Fruit fly (Drosophila melanogaster): ENCODE measurements around the gene CG31917.

CG31917 gene

DNA sequence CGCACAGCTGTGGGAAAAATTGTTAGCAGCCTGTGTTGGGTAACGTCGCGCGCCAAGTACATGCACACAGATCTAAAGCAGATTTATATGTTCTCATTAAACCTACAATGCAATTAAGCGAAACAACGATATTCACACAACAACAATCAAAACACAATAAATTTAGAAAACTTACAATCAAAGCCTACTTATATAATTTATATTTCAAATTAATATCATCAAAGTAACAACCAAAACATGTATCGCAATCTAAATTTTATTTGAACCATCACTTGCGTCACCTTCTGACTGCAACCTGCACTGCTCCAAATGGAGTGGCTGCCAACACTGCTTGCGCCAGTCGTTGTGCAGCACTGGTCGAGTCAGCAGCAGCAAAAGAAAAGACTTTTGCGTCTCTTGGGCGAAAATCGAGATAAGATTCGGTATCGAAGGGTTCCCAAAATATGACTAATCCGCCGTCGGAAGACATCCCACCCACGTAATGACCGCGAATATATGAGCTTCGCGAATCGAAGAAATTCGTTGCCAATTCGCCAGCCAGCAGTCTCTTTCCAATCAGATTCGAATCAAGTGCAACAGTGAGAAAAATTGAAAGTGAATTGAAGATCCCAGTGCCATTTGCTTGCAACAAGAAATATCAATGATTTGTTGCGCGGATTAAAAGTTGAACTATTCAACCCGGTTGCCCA is 29.2 kb downstream of the CG31917 start, which contains the start of the genes CG8892 and CG34126 (continued):
- TF ChIP-seq Abd-B (GFP tag; optimal IDR thresholded peaks at IDR 0.05), result no peak
- no peak for TF ChIP-seq Vsx2 (GFP tag; optimal IDR thresholded peaks at IDR 0.05; ENCODE audit: partially characterized antibody)
- no peak for TF ChIP-seq CrebA (GFP tag; optimal IDR thresholded peaks at IDR 0.05; ENCODE audit: borderline replicate concordance)
- TF ChIP-seq Dif (GFP tag; optimal IDR thresholded peaks at IDR 0.05; ENCODE audit: partially characterized antibody), result no peak
- TF ChIP-seq tai (GFP tag; optimal IDR thresholded peaks at IDR 0.05), result no peak
- TF ChIP-seq N (GFP tag; optimal IDR thresholded peaks at IDR 0.05), result no peak
- TF ChIP-seq sage (GFP tag; optimal IDR thresholded peaks at IDR 0.05), result peak; percentile 91
- peak; percentile 98 for TF ChIP-seq Hnf4 (GFP tag; optimal IDR thresholded peaks at IDR 0.05)
- TF ChIP-seq lola (GFP tag; optimal IDR thresholded peaks at IDR 0.05), result no peak
- TF ChIP-seq rgr (GFP tag; optimal IDR thresholded peaks at IDR 0.05), result peak; percentile 98
- peak; percentile 98 for TF ChIP-seq br (GFP tag; optimal IDR thresholded peaks at IDR 0.05)

DNA sequence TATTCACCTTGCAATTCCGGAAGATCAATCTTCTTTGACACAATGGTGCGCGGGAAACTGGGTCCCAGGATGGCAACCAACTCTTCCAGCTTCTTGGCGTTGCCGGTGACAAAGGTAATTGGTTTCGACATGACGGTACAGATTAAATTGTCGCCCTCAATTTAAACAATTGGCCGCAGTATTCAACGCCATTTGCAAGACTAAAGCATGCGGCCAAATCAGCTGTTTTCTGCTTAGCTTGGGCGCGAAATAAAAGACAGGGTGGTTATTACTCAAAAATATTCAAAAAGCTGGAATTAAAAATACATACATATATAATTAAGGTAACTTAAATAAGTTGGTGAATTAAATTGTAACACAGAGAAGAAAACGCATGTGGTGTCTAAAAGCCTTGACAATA is 31.5 kb downstream of the CG31917 start, which contains the start of gene CG8891:
TSS of gene CG8891 (minus strand) at position 242 of the 400 bp plus-strand sequence.
- TF ChIP-seq sage (GFP tag; optimal IDR thresholded peaks at IDR 0.05) (no peak), Mio (GFP tag; optimal IDR thresholded peaks at IDR 0.05) (no peak), brk (GFP tag; optimal IDR thresholded peaks at IDR 0.05) (no peak), CrebA (GFP tag; optimal IDR thresholded peaks at IDR 0.05; ENCODE audit: borderline replicate concordance) (no peak), lola (GFP tag; optimal IDR thresholded peaks at IDR 0.05) (no peak), psq (GFP tag; optimal IDR thresholded peaks at IDR 0.05) (no peak), dmrt93B (GFP tag; optimal IDR thresholded peaks at IDR 0.05) (no peak), jim (GFP tag; optimal IDR thresholded peaks at IDR 0.05) (no peak), Hr78 (GFP tag; optimal IDR thresholded peaks at IDR 0.05) (no peak), woc (GFP tag; optimal IDR thresholded peaks at IDR 0.05) (no peak), GATAd (GFP tag; optimal IDR thresholded peaks at IDR 0.05) (no peak), tai (GFP tag; optimal IDR thresholded peaks at IDR 0.05) (no peak)

DNA sequence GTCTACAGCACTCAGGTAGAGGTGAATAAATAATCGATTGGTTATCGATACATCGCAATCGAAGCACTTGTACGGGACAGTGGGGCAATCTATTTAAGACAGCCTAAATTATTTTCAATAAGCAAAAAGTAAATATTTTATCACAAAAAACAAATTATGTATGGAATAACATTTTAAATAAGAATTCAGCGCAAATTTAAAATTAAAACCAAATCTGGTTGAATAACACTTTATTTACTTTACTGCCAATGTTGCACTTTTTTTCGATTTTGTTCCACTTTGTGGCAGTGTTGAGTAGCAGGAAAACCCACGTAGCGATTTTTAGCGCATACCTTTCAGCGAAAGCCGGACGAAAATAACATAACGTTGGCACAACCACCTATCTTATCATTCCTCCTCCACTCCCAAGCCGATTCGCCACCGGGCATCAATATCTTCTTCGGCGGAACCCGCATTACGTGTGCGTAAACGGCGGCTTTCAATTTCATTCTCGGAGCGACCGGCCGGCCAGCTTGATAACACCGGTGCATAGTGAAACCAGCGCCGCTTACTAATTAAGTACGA is 33.6 kb downstream of the CG31917 start, which contains the start of the genes Gmd and CG3792:
TSS of gene Gmd (minus strand) at position 36 of the 564 bp plus-strand sequence.
TSS of gene CG3792 (plus strand) at position 325 of the 564 bp plus-strand sequence.
- peak; percentile 92 for TF ChIP-seq OdsH (GFP tag; optimal IDR thresholded peaks at IDR 0.05)
- TF ChIP-seq Hr78 (GFP tag; optimal IDR thresholded peaks at IDR 0.05), result no peak
- peak; percentile 90 for TF ChIP-seq psq (GFP tag; optimal IDR thresholded peaks at IDR 0.05)
- TF ChIP-seq dsf (GFP tag; optimal IDR thresholded peaks at IDR 0.05; ENCODE audit: borderline replicate concordance), result peak; percentile 84
- peak; percentile 96 for TF ChIP-seq woc (GFP tag; optimal IDR thresholded peaks at IDR 0.05)
- TF ChIP-seq HLH106 (tag; optimal IDR thresholded peaks at IDR 0.05), result peak; percentile 95
- no peak for TF ChIP-seq GATAd (GFP tag; optimal IDR thresholded peaks at IDR 0.05)
- TF ChIP-seq Rel (GFP tag; optimal IDR thresholded peaks at IDR 0.05), result no peak
- peak; percentile 81 for TF ChIP-seq Rel (tag; optimal IDR thresholded peaks at IDR 0.05)
- no peak for TF ChIP-seq N (GFP tag; optimal IDR thresholded peaks at IDR 0.05)
- TF ChIP-seq jim (GFP tag; optimal IDR thresholded peaks at IDR 0.05), result no peak
- TF ChIP-seq Jra (GFP tag; optimal IDR thresholded peaks at IDR 0.05), result peak; percentile 95
- peak; percentile 92 for TF ChIP-seq ey (GFP tag; optimal IDR thresholded peaks at IDR 0.05)
- TF ChIP-seq fru (GFP tag; optimal IDR thresholded peaks at IDR 0.05), result peak; percentile 96
- TF ChIP-seq Hr83 (GFP tag; optimal IDR thresholded peaks at IDR 0.05; ENCODE audit: poor library complexity, severe bottlenecking), result no peak
- TF ChIP-seq Dfd (GFP tag; optimal IDR thresholded peaks at IDR 0.05), result no peak
- peak; percentile 97 for TF ChIP-seq h (GFP tag; optimal IDR thresholded peaks at IDR 0.05)
- TF ChIP-seq rgr (GFP tag; optimal IDR thresholded peaks at IDR 0.05), result peak; percentile 96
- peak; percentile 92 for TF ChIP-seq CG9705 (GFP tag; optimal IDR thresholded peaks at IDR 0.05)
- TF ChIP-seq br (GFP tag; optimal IDR thresholded peaks at IDR 0.05), result peak; percentile 93
- peak; percentile 68 to 97 for TF ChIP-seq foxo (GFP tag; optimal IDR thresholded peaks at IDR 0.05)
- peak; percentile 80 for TF ChIP-seq CG32264 (GFP tag; optimal IDR thresholded peaks at IDR 0.05)
- peak; percentile 29 for TF ChIP-seq Myc (optimal IDR thresholded peaks at IDR 0.05)
- TF ChIP-seq Mio (GFP tag; optimal IDR thresholded peaks at IDR 0.05), result peak; percentile 68
- TF ChIP-seq sv (GFP tag; optimal IDR thresholded peaks at IDR 0.05), result peak; percentile 97
- peak; percentile 88 for TF ChIP-seq Sp1 (GFP tag; optimal IDR thresholded peaks at IDR 0.05)

Measured in whole organism, wandering third instar larva.